Fruit fly (Drosophila melanogaster) whole organism, embryonic: ENCODE results near the gene Bx.

Source experiments
- Bgb ChIP-seq: fragments of 200-800 bp; sonication (Bioruptor generic); IDR thresholded peaks from 2 replicates; pipeline ENCODE4 v1.3.6; 2022; ENCODE audit warnings: missing biosample characterization, missing genetic modification characterization; ENCODE audit not compliant: partially characterized antibody
- CG10321 ChIP-seq: fragments of 200-800 bp; sonication (Bioruptor generic); IDR thresholded peaks from 2 replicates; pipeline ENCODE4 v1.3.6; 2022; ENCODE audit warnings: missing biosample characterization, missing genetic modification characterization
- CG10462 ChIP-seq: fragments of 200-800 bp; sonication (Bioruptor generic); optimal IDR thresholded peaks from 2 replicates; lab custom pipeline; 2016; ENCODE audit warnings: missing biosample characterization, missing genetic modification characterization
- CG11398 ChIP-seq: fragments of 200-800 bp; sonication (Bioruptor generic); optimal IDR thresholded peaks from 2 replicates; lab custom pipeline; 2016; ENCODE audit warnings: missing biosample characterization, missing genetic modification characterization
- CG11456 ChIP-seq: fragments of 200-800 bp; sonication (Bioruptor generic); IDR thresholded peaks from 3 replicates; pipeline ENCODE4 v1.3.6; 2022; ENCODE audit warnings: missing biosample characterization, missing genetic modification characterization
- CG12299 ChIP-seq: fragments of 200-800 bp; sonication (Bioruptor generic); optimal IDR thresholded peaks from 2 replicates; lab custom pipeline; 2018; ENCODE audit warnings: missing biosample characterization, mild to moderate bottlenecking, missing genetic modification characterization
- CG15269 ChIP-seq: fragments of 200-800 bp; sonication (Bioruptor generic); optimal IDR thresholded peaks from 2 replicates; lab custom pipeline; 2018; ENCODE audit warnings: missing biosample characterization, mild to moderate bottlenecking, missing genetic modification characterization, moderate library complexity
- CG17568 ChIP-seq: fragments of 200-800 bp; sonication (Bioruptor generic); optimal IDR thresholded peaks from 2 replicates; lab custom pipeline; 2018; ENCODE audit warnings: missing biosample characterization, mild to moderate bottlenecking, missing genetic modification characterization, moderate library complexity
- CG18619 ChIP-seq: fragments of 200-800 bp; sonication (Bioruptor generic); optimal IDR thresholded peaks from 3 replicates; lab custom pipeline; 2017; ENCODE audit warnings: missing biosample characterization, mild to moderate bottlenecking, missing genetic modification characterization
- CG3065 ChIP-seq: fragments of 200-800 bp; sonication (Bioruptor generic); optimal IDR thresholded peaks from 2 replicates; lab custom pipeline; 2016; ENCODE audit warnings: missing biosample characterization, missing genetic modification characterization
- CG43689 ChIP-seq: fragments of 200-800 bp; sonication (Bioruptor generic); IDR thresholded peaks from 2 replicates; pipeline ENCODE4 v1.3.6; 2022; ENCODE audit warnings: missing biosample characterization, missing genetic modification characterization
- CG4707 ChIP-seq: fragments of 200-800 bp; sonication (Bioruptor generic); optimal IDR thresholded peaks from 2 replicates; lab custom pipeline; 2018; ENCODE audit warnings: missing biosample characterization, mild to moderate bottlenecking, missing genetic modification characterization, moderate library complexity
- CG4854 ChIP-seq: fragments of 200-800 bp; sonication (Bioruptor generic); optimal IDR thresholded peaks from 2 replicates; lab custom pipeline; 2016; ENCODE audit warnings: missing biosample characterization, missing genetic modification characterization, inconsistent platforms
- CG6689 ChIP-seq: fragments of 200-800 bp; sonication (Bioruptor generic); IDR thresholded peaks from 2 replicates; pipeline ENCODE4 v1.3.6; 2022; ENCODE audit warnings: missing biosample characterization, missing genetic modification characterization
- CG7745 ChIP-seq: fragments of 200-800 bp; sonication (Bioruptor generic); optimal IDR thresholded peaks from 2 replicates; lab custom pipeline; 2018; ENCODE audit warnings: missing biosample characterization, mild to moderate bottlenecking, missing genetic modification characterization, moderate library complexity
- D19B ChIP-seq: fragments of 200-800 bp; sonication (Bioruptor generic); optimal IDR thresholded peaks from 2 replicates; lab custom pipeline; 2017; ENCODE audit warnings: missing biosample characterization, mild to moderate bottlenecking, missing genetic modification characterization
- Dp ChIP-seq: fragments of 200-800 bp; sonication (Bioruptor generic); optimal IDR thresholded peaks from 2 replicates; lab custom pipeline; 2018; ENCODE audit warnings: missing biosample characterization, mild to moderate bottlenecking, missing genetic modification characterization, moderate library complexity
- Drgx ChIP-seq: fragments of 200-800 bp; sonication (Bioruptor generic); IDR thresholded peaks from 2 replicates; pipeline ENCODE4 v1.3.6; 2022; ENCODE audit warnings: missing biosample characterization, missing genetic modification characterization
- ERR ChIP-seq: fragments of 200-800 bp; sonication (Bioruptor generic); optimal IDR thresholded peaks from 2 replicates; lab custom pipeline; 2016; ENCODE audit warnings: missing biosample characterization, missing genetic modification characterization
- Hr3 ChIP-seq: fragments of 200-800 bp; sonication (Bioruptor generic); optimal IDR thresholded peaks from 3 replicates; lab custom pipeline; 2016; ENCODE audit warnings: missing biosample characterization, missing genetic modification characterization
- Hr51 ChIP-seq, 2 experiments: fragments of 200-800 bp; sonication (Bioruptor generic); optimal IDR thresholded peaks; 2 replicates in 1 of 2; 3 replicates in 1 of 2; lab custom pipeline; 2016 to 2018; ENCODE audit warnings: missing biosample characterization in 2 of 2, missing genetic modification characterization in 2 of 2, mild to moderate bottlenecking in 1 of 2, moderate library complexity in 1 of 2
- Hsf ChIP-seq: fragments of 200-800 bp; sonication (Bioruptor generic); optimal IDR thresholded peaks from 3 replicates; lab custom pipeline; 2016; ENCODE audit warnings: missing biosample characterization, missing genetic modification characterization
- Nf-YB ChIP-seq: fragments of 200-800 bp; sonication (Bioruptor generic); optimal IDR thresholded peaks from 3 replicates; lab custom pipeline; 2019; ENCODE audit warnings: missing biosample characterization, mild to moderate bottlenecking, missing genetic modification characterization, moderate library complexity
- ab ChIP-seq: fragments of 200-800 bp; sonication (Bioruptor generic); optimal IDR thresholded peaks from 2 replicates; lab custom pipeline; 2016; ENCODE audit warnings: missing biosample characterization, missing genetic modification characterization
- ac ChIP-seq: fragments of 200-800 bp; sonication (Bioruptor generic); optimal IDR thresholded peaks from 3 replicates; lab custom pipeline; 2017; ENCODE audit warnings: missing biosample characterization, mild to moderate bottlenecking, missing genetic modification characterization
- amos ChIP-seq: fragments of 200-800 bp; sonication (Bioruptor generic); IDR thresholded peaks from 2 replicates; pipeline ENCODE4 v1.3.6; 2022; ENCODE audit warnings: missing biosample characterization, missing genetic modification characterization; ENCODE audit not compliant: partially characterized antibody
- bcd ChIP-seq: fragments of 200-800 bp; sonication (Bioruptor generic); optimal IDR thresholded peaks from 2 replicates; lab custom pipeline; 2017; ENCODE audit warnings: missing biosample characterization, mild to moderate bottlenecking, missing genetic modification characterization
- bigmax ChIP-seq: fragments of 200-800 bp; sonication (Bioruptor generic); optimal IDR thresholded peaks from 2 replicates; lab custom pipeline; 2018; ENCODE audit warnings: missing biosample characterization, mild to moderate bottlenecking, missing genetic modification characterization
- bowl ChIP-seq: fragments of 200-800 bp; sonication (Bioruptor generic); IDR thresholded peaks from 2 replicates; pipeline ENCODE4 v1.3.6; 2022; ENCODE audit warnings: missing biosample characterization, missing genetic modification characterization
- dimm ChIP-seq: fragments of 200-800 bp; sonication (Bioruptor generic); IDR thresholded peaks from 2 replicates; pipeline ENCODE4 v1.3.6; 2022; ENCODE audit warnings: missing biosample characterization, missing genetic modification characterization
- exex ChIP-seq: fragments of 200-800 bp; sonication (Bioruptor generic); optimal IDR thresholded peaks from 4 replicates; lab custom pipeline; 2018; ENCODE audit warnings: missing biosample characterization, mild to moderate bottlenecking, missing genetic modification characterization, moderate library complexity
- gce ChIP-seq: fragments of 200-800 bp; sonication (Bioruptor generic); IDR thresholded peaks from 3 replicates; pipeline ENCODE4 v1.3.6; 2022; ENCODE audit warnings: missing biosample characterization, missing genetic modification characterization
- gcm2 ChIP-seq: fragments of 200-800 bp; sonication (Bioruptor generic); optimal IDR thresholded peaks from 2 replicates; lab custom pipeline; 2016; ENCODE audit warnings: missing biosample characterization, missing genetic modification characterization
- grn ChIP-seq: fragments of 200-800 bp; sonication (Bioruptor generic); optimal IDR thresholded peaks from 3 replicates; lab custom pipeline; 2017; ENCODE audit warnings: missing biosample characterization, missing genetic modification characterization
- h ChIP-seq: fragments of >200 bp; optimal IDR thresholded peaks from 2 replicates; lab custom pipeline; 2017
- luna ChIP-seq: fragments of 200-800 bp; sonication (Bioruptor generic); optimal IDR thresholded peaks from 2 replicates; lab custom pipeline; 2016; ENCODE audit warnings: missing biosample characterization, missing genetic modification characterization
- otp ChIP-seq: fragments of 200-800 bp; sonication (Bioruptor generic); IDR thresholded peaks from 3 replicates; pipeline ENCODE4, ENCODE4 v1.3.6; 2022; ENCODE audit warnings: missing biosample characterization, missing genetic modification characterization
- pita ChIP-seq: fragments of 200-800 bp; sonication (Bioruptor generic); optimal IDR thresholded peaks from 2 replicates; lab custom pipeline; 2017; ENCODE audit warnings: missing biosample characterization, mild to moderate bottlenecking, missing genetic modification characterization
- pum ChIP-seq: fragments of 200-800 bp; sonication (Bioruptor generic); optimal IDR thresholded peaks from 2 replicates; lab custom pipeline; 2016; ENCODE audit warnings: missing biosample characterization, missing genetic modification characterization
- rib ChIP-seq: fragments of 200-800 bp; sonication (Bioruptor generic); IDR thresholded peaks from 2 replicates; pipeline ENCODE4 v1.3.6; 2022; ENCODE audit warnings: missing biosample characterization, missing genetic modification characterization
- ro ChIP-seq: fragments of 200-800 bp; sonication (Bioruptor generic); IDR thresholded peaks from 2 replicates; pipeline ENCODE4 v1.3.6; 2022; ENCODE audit warnings: missing biosample characterization, missing genetic modification characterization
- scrt ChIP-seq: fragments of 200-800 bp; sonication (Bioruptor generic); optimal IDR thresholded peaks from 2 replicates; lab custom pipeline; 2018; ENCODE audit warnings: missing biosample characterization, mild to moderate bottlenecking, missing genetic modification characterization, moderate library complexity
- sens ChIP-seq: fragments of 200-800 bp; sonication (Bioruptor generic); peaks from one replicate; lab custom pipeline; 2016; ENCODE audit warnings: missing biosample characterization, missing genetic modification characterization
- stc ChIP-seq: fragments of 200-800 bp; sonication (Bioruptor generic); IDR thresholded peaks from 2 replicates; pipeline ENCODE4 v1.3.6; 2022; ENCODE audit warnings: missing biosample characterization, missing genetic modification characterization
- sug ChIP-seq: fragments of 200-800 bp; optimal IDR thresholded peaks from 2 replicates; lab custom pipeline; 2019; ENCODE audit warnings: missing biosample characterization, mild to moderate bottlenecking, missing genetic modification characterization, moderate library complexity

Gene Bx

DNA sequence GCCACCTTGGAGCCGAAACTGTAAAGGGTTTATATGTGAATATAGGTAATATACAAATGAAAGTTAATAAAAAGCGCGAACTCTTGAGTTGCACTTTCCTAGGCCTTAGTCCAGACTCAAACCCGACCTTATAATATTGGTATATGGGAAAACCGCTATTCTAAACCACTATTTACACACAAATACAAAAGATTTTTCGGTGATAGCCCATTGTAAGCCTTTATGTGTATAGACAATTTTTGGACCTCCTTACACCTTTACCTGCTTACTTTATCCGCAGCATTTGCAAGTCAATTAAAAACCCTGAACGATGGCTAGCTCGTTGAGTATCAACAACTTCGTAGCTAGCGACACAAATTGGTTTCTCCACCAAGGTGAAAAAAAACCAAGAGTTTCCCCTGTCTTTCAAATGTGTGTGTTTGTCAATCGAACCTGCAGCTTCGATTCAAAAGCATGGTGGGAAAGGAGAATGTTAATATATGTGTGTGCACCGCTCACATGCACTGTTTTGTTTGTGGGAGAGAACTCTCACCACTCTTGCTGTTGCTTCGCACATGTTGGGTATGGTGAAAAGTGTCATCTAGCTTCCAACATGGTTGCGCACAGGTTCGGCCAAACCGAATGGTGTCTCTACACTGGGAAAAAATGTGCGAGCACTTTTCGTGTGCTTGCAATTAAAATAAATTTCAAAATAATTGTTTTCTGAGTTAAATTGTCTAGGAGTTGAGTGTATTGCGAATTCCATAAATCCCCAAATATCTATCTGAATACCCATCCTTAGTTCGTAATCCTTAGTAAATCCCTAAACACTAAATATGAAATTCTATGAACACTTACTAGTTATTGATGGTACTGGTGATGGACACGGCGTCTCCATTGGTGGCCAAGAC is 8.3 kb upstream of the Bx start (continued):
- TF ChIP-seq luna = no peak
- TF ChIP-seq CG6689 (GFP tag; lab: Robert Waterston, UW) = peak; percentile 85
- TF ChIP-seq, all 482 proteins: peak for 359

dm6 chrX:18508565-18508964 is 6.7 kb upstream of the Bx start:
- TF ChIP-seq pita = no peak
- no peak for TF ChIP-seq CG4854 (GFP tag; lab: Kevin White, UChicago)
- TF ChIP-seq CG17568 (GFP tag; lab: Kevin White, UChicago) = no peak
- TF ChIP-seq rib (GFP tag; lab: Robert Waterston, UW) = no peak
- TF ChIP-seq CG11456 (GFP tag; lab: Robert Waterston, UW) = no peak
- no peak for TF ChIP-seq Bgb (GFP tag; lab: Robert Waterston, UW)
- TF ChIP-seq bcd (GFP tag; lab: Kevin White, UChicago) = no peak
- no peak for TF ChIP-seq Nf-YB (GFP tag; lab: Kevin White, UChicago)
- no peak for TF ChIP-seq CG11398
- no peak for TF ChIP-seq dimm (GFP tag; lab: Robert Waterston, UW)
- TF ChIP-seq Hsf (GFP tag; lab: Kevin White, UChicago) = no peak
- TF ChIP-seq bowl (GFP tag; lab: Robert Waterston, UW) = no peak
- TF ChIP-seq CG43689 (GFP tag; lab: Robert Waterston, UW) = no peak
- no peak for TF ChIP-seq CG7745 (tag; lab: Kevin White, UChicago)
- TF ChIP-seq CG10321 (GFP tag; lab: Robert Waterston, UW) = no peak
- TF ChIP-seq stc (GFP tag; lab: Robert Waterston, UW) = no peak
- no peak for TF ChIP-seq CG4707 (GFP tag; lab: Kevin White, UChicago)
- TF ChIP-seq CG12299 (tag; lab: Kevin White, UChicago) = no peak
- TF ChIP-seq ac (GFP tag; lab: Kevin White, UChicago) = no peak
- TF ChIP-seq sug (tag; lab: Kevin White, UChicago) = peak; percentile 44
- peak; percentile 59 for TF ChIP-seq exex (tag; lab: Kevin White, UChicago)
- TF ChIP-seq Dp (GFP tag; lab: Kevin White, UChicago) = no peak
- TF ChIP-seq scrt (GFP tag; lab: Kevin White, UChicago) = no peak
- no peak for TF ChIP-seq pum
- peak; percentile 46 for TF ChIP-seq sens (GFP tag; lab: Kevin White, UChicago)
- TF ChIP-seq D19B (GFP tag; lab: Kevin White, UChicago) = peak; percentile 20
- TF ChIP-seq CG10462 (GFP tag; lab: Kevin White, UChicago) = no peak
- no peak for TF ChIP-seq otp (GFP tag; lab: Robert Waterston, UW)
- TF ChIP-seq ERR (GFP tag; lab: Kevin White, UChicago) = no peak
- no peak for TF ChIP-seq CG3065
- peak; percentile 50 for TF ChIP-seq grn (GFP tag; lab: Kevin White, UChicago)
- TF ChIP-seq CG18619 (GFP tag; lab: Kevin White, UChicago) = no peak
- TF ChIP-seq h (lab: Kevin White, UChicago) = no peak
- TF ChIP-seq bigmax = no peak
- no peak for TF ChIP-seq Drgx (GFP tag; lab: Robert Waterston, UW)
- TF ChIP-seq gcm2 (GFP tag; lab: Kevin White, UChicago) = no peak
- TF ChIP-seq amos (GFP tag; lab: Robert Waterston, UW) = no peak
- TF ChIP-seq Hr3 = no peak
- TF ChIP-seq gce (GFP tag; lab: Robert Waterston, UW) = no peak
- TF ChIP-seq ab = no peak
- TF ChIP-seq Hr51 (GFP tag; optimal IDR thresholded peaks at IDR 0.05; lab: Kevin White, UChicago) = no peak
- no peak for TF ChIP-seq CG15269 (tag; lab: Kevin White, UChicago)
- TF ChIP-seq ro (GFP tag; lab: Robert Waterston, UW) = no peak
